Fruit fly (Drosophila melanogaster): Measurements from ENCODE around the gene mtd.

DNA sequence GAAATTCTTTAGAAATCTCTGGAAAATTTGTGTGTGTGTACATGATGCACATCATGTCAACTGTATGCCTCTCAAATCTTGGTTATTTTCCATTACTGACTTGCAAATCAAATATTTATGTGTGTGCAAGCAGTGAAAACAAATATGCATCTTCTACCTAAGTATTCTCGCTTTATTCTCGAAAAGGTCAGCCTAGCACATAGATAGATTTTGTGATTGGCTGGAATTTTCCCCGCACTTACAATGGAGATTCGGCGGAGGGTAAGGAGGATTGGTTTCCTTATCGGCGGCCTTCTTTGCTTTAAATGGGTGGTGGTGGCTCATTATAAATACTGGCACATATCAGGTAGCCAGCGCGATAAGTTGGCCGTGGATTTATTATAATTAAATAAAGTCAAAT, 22.3 kb downstream of the mtd start:
- no peak for TF ChIP-seq h (optimal IDR thresholded peaks at IDR 0.05)
- TF ChIP-seq ttk (optimal IDR thresholded peaks at IDR 0.05) = no peak

Data from Kc167 (cell line).